Worm (Caenorhabditis elegans) whole organism, L1 larva: ENCODE data around the gene kvs-2.
A peak's percentile ranks its signal among the peaks of the same experiment; 100 is the strongest.

ENCODE experiments used
- C04F5.9 ChIP-seq: sonication (generic microtip); optimal IDR thresholded peaks from 2 replicates; lab custom pipeline; 2016; ENCODE audit warnings: missing genetic modification characterization, missing compliant biosample characterization
- F16B12.6 ChIP-seq: fragments of 150-350 bp; optimal IDR thresholded peaks from 2 replicates; lab custom pipeline; 2014; ENCODE audit warnings: missing biosample characterization, missing genetic modification characterization
- alr-1 ChIP-seq: fragments of 200-800 bp; sonication (Bioruptor generic); optimal IDR thresholded peaks from 2 replicates; lab custom pipeline; 2018; ENCODE audit warnings: borderline replicate concordance, mild to moderate bottlenecking, missing genetic modification characterization, missing compliant biosample characterization
- ama-1 ChIP-seq: fragments of 150-350 bp; optimal IDR thresholded peaks from 2 replicates; lab custom pipeline; 2014
- blmp-1 ChIP-seq: fragments of 150-350 bp; optimal IDR thresholded peaks from 2 replicates; lab custom pipeline; 2014; ENCODE audit warnings: missing biosample characterization, missing genetic modification characterization
- ceh-88 ChIP-seq: fragments of 200-800 bp; sonication (Bioruptor generic); IDR thresholded peaks from 2 replicates; pipeline ENCODE4 v1.3.6; 2022; ENCODE audit warnings: missing genetic modification characterization, missing compliant biosample characterization
- ceh-90 ChIP-seq: sonication (generic microtip); optimal IDR thresholded peaks from 2 replicates; lab custom pipeline; 2016; ENCODE audit warnings: missing genetic modification characterization, missing compliant biosample characterization
- ces-1 ChIP-seq: fragments of 150-350 bp; optimal IDR thresholded peaks from 2 replicates; lab custom pipeline; 2014; ENCODE audit warnings: missing biosample characterization, missing genetic modification reagents, missing genetic modification characterization
- dpl-1 ChIP-seq, 3 experiments: fragments of 150-350 bp in 2 of 3; sonication (generic microtip) in 1 of 3; optimal IDR thresholded peaks; 2 replicates each; lab custom pipeline; 2014 to 2017; ENCODE audit warnings: missing biosample characterization in 3 of 3, missing genetic modification characterization in 3 of 3, missing genetic modification reagents in 3 of 3
- efl-1 ChIP-seq, 4 experiments: fragments of 150-350 bp; optimal IDR thresholded peaks in 3 of 4; peaks in 1 of 4; 1 replicate in 1 of 4; 2 replicates in 3 of 4; lab custom pipeline; 2014; ENCODE audit warnings: missing biosample characterization in 2 of 4, missing genetic modification characterization in 2 of 4, missing genetic modification reagents in 2 of 4
- efl-3 ChIP-seq: fragments of 200-800 bp; sonication (Bioruptor generic); optimal IDR thresholded peaks from 2 replicates; lab custom pipeline; 2018; ENCODE audit warnings: mild to moderate bottlenecking, missing genetic modification characterization, missing compliant biosample characterization
- egl-27 ChIP-seq, 2 experiments: fragments of 150-350 bp in 1 of 2; sonication (generic microtip); optimal IDR thresholded peaks; 3 replicates each; lab custom pipeline; 2017 to 2018; ENCODE audit warnings: missing biosample characterization in 2 of 2, missing genetic modification characterization in 2 of 2, missing genetic modification reagents in 2 of 2
- elt-2 ChIP-seq: sonication (generic microtip); optimal IDR thresholded peaks from 2 replicates; lab custom pipeline; 2016; ENCODE audit warnings: missing genetic modification characterization, mild to moderate bottlenecking, inconsistent platforms, missing compliant biosample characterization, missing genetic modification reagents
- elt-3 ChIP-seq, 6 experiments: fragments of 150-350 bp in 1 of 6; sonication (generic microtip); optimal IDR thresholded peaks; 2 replicates each; lab custom pipeline; 2017 to 2018; ENCODE audit warnings: missing biosample characterization in 6 of 6, missing genetic modification characterization in 6 of 6, inconsistent platforms in 1 of 6
- hlh-17 ChIP-seq: fragments of 200-800 bp; sonication (Bioruptor generic); optimal IDR thresholded peaks from 2 replicates; lab custom pipeline; 2018; ENCODE audit warnings: missing genetic modification characterization, mild to moderate bottlenecking, missing compliant biosample characterization, moderate library complexity, borderline replicate concordance
- jun-1 ChIP-seq: fragments of 150-350 bp; optimal IDR thresholded peaks from 2 replicates; lab custom pipeline; 2014; ENCODE audit warnings: missing biosample characterization, missing genetic modification reagents, missing genetic modification characterization
- lin-13 ChIP-seq: fragments of 150-350 bp; optimal IDR thresholded peaks from 2 replicates; lab custom pipeline; 2014; ENCODE audit warnings: missing biosample characterization, missing genetic modification reagents, missing genetic modification characterization
- lin-35 ChIP-seq, 2 experiments: fragments of 150-350 bp; optimal IDR thresholded peaks; 2 replicates each; lab custom pipeline; 2014; ENCODE audit warnings: missing biosample characterization in 2 of 2, missing genetic modification characterization in 2 of 2, missing genetic modification reagents in 2 of 2
- lir-3 ChIP-seq: sonication (generic microtip); optimal IDR thresholded peaks from 2 replicates; lab custom pipeline; 2016; ENCODE audit warnings: mild to moderate bottlenecking, missing genetic modification characterization, moderate library complexity, missing compliant biosample characterization; ENCODE audit not compliant: poor library complexity
- lsy-2 ChIP-seq, 2 experiments: fragments of 150-350 bp; optimal IDR thresholded peaks; 2 replicates each; lab custom pipeline; 2014; ENCODE audit warnings: missing biosample characterization in 2 of 2, missing genetic modification characterization in 2 of 2
- mab-9 ChIP-seq: fragments of 200-800 bp; sonication (Bioruptor generic); IDR thresholded peaks from 2 replicates; pipeline ENCODE4 v1.3.6; 2022; ENCODE audit warnings: missing genetic modification reagents, missing genetic modification characterization, missing compliant biosample characterization
- mep-1 ChIP-seq: fragments of 150-350 bp; optimal IDR thresholded peaks from 2 replicates; lab custom pipeline; 2014; ENCODE audit warnings: missing biosample characterization, missing genetic modification characterization
- nhr-237 ChIP-seq: fragments of 150-350 bp; optimal IDR thresholded peaks from 2 replicates; lab custom pipeline; 2014; ENCODE audit warnings: missing biosample characterization, missing genetic modification characterization
- nhr-76 ChIP-seq: sonication (generic microtip); optimal IDR thresholded peaks from 2 replicates; lab custom pipeline; 2017; ENCODE audit warnings: missing biosample characterization, missing genetic modification characterization
- nhr-77 ChIP-seq: fragments of 150-350 bp; optimal IDR thresholded peaks from 2 replicates; lab custom pipeline; 2014; ENCODE audit warnings: missing biosample characterization, missing genetic modification characterization
- nhr-84 ChIP-seq: sonication (generic microtip); optimal IDR thresholded peaks from 2 replicates; lab custom pipeline; 2017; ENCODE audit warnings: missing biosample characterization, missing genetic modification characterization
- nhr-85 ChIP-seq: sonication (generic microtip); peaks from one replicate; lab custom pipeline; 2016; ENCODE audit warnings: missing genetic modification characterization, inconsistent platforms, missing compliant biosample characterization
- pag-3 ChIP-seq: sonication (generic microtip); optimal IDR thresholded peaks from 2 replicates; lab custom pipeline; 2017; ENCODE audit warnings: missing genetic modification characterization, mild to moderate bottlenecking, missing compliant biosample characterization, antibody characterized with exemption, borderline replicate concordance; ENCODE audit not compliant: insufficient read depth
- pax-3 ChIP-seq: fragments of 200-800 bp; sonication (Bioruptor generic); optimal IDR thresholded peaks from 2 replicates; lab custom pipeline; 2018; ENCODE audit warnings: mild to moderate bottlenecking, missing genetic modification characterization, moderate library complexity, missing compliant biosample characterization
- pqm-1 ChIP-seq: sonication (generic microtip); optimal IDR thresholded peaks from 3 replicates; lab custom pipeline; 2017; ENCODE audit warnings: missing biosample characterization, missing genetic modification characterization
- snpc-4 ChIP-seq: fragments of 150-350 bp; optimal IDR thresholded peaks from 2 replicates; lab custom pipeline; 2014; ENCODE audit warnings: missing biosample characterization, missing genetic modification characterization
- snu-23 ChIP-seq: sonication (generic microtip); optimal IDR thresholded peaks from 2 replicates; lab custom pipeline; 2016; ENCODE audit warnings: missing genetic modification characterization, missing compliant biosample characterization
- sox-4 ChIP-seq: sonication (generic microtip); optimal IDR thresholded peaks from 2 replicates; lab custom pipeline; 2016; ENCODE audit warnings: missing genetic modification characterization, missing compliant biosample characterization
- tbx-2 ChIP-seq: sonication (generic microtip); optimal IDR thresholded peaks from 2 replicates; lab custom pipeline; 2016; ENCODE audit warnings: missing genetic modification characterization, missing compliant biosample characterization
- unc-30 ChIP-seq: sonication (generic microtip); optimal IDR thresholded peaks from 2 replicates; lab custom pipeline; 2017; ENCODE audit warnings: missing biosample characterization, missing genetic modification characterization
- unc-62 ChIP-seq: fragments of 150-350 bp; optimal IDR thresholded peaks from 2 replicates; lab custom pipeline; 2014; ENCODE audit warnings: missing biosample characterization, missing genetic modification reagents, missing genetic modification characterization
- xbp-1 ChIP-seq: sonication (generic microtip); optimal IDR thresholded peaks from 2 replicates; lab custom pipeline; 2016; ENCODE audit warnings: missing genetic modification characterization, missing compliant biosample characterization
- zip-4 ChIP-seq: fragments of 200-800 bp; sonication (Bioruptor generic); optimal IDR thresholded peaks from 2 replicates; lab custom pipeline; 2018; ENCODE audit warnings: mild to moderate bottlenecking, missing genetic modification characterization, moderate library complexity, missing compliant biosample characterization
- ztf-11 ChIP-seq, 2 experiments: sonication (generic microtip); optimal IDR thresholded peaks; 2 replicates each; lab custom pipeline; 2016 to 2017; ENCODE audit warnings: missing genetic modification characterization in 2 of 2, missing biosample characterization in 1 of 2, missing compliant biosample characterization in 1 of 2

The kvs-2 gene

ce11 chrV:10594810-10595209, 41.0 kb upstream of the kvs-2 start, which contains the start of gene T21C9.11:
TSS of gene T21C9.11 (minus strand) at chrV:10594910.
- no peak for TF ChIP-seq nhr-77
- no peak for TF ChIP-seq efl-3 (GFP tag; lab: Kevin White, UChicago)
- TF ChIP-seq elt-3 (tag; optimal IDR thresholded peaks at IDR 0.05; lab: Kevin White, UChicago), result no peak
- no peak for TF ChIP-seq mep-1
- no peak for TF ChIP-seq nhr-76 (tag; lab: Kevin White, UChicago)
- no peak for TF ChIP-seq pqm-1 (tag; lab: Kevin White, UChicago)
- no peak for TF ChIP-seq zip-4 (GFP tag; lab: Kevin White, UChicago)
- TF ChIP-seq alr-1 (tag; lab: Kevin White, UChicago), result no peak
- TF ChIP-seq sox-4, result no peak
- no peak for TF ChIP-seq nhr-237 (tag; lab: Kevin White, UChicago)
- TF ChIP-seq nhr-84 (tag; lab: Kevin White, UChicago), result no peak
- TF ChIP-seq hlh-17 (GFP tag; lab: Kevin White, UChicago), result no peak
- no peak for TF ChIP-seq egl-27 (tag; optimal IDR thresholded peaks at IDR 0.05; lab: Kevin White, UChicago)
- no peak for TF ChIP-seq lin-13
- no peak for TF ChIP-seq C04F5.9 (tag; lab: Kevin White, UChicago)
- no peak for TF ChIP-seq pax-3 (tag; lab: Kevin White, UChicago)
- TF ChIP-seq tbx-2 (tag; lab: Kevin White, UChicago), result no peak
- TF ChIP-seq lsy-2 (tag; optimal IDR thresholded peaks at IDR 0.05; lab: Kevin White, UChicago), result no peak
- no peak for TF ChIP-seq unc-30 (tag; lab: Kevin White, UChicago)
- TF ChIP-seq mab-9 (GFP tag; lab: Robert Waterston, UW), result no peak

ce11 chrV:10597234-10597633, 38.6 kb upstream of the kvs-2 start, which contains the start of gene T21C9.13:
TSS of gene T21C9.13 (plus strand) at chrV:10597266.
- TF ChIP-seq hlh-17 (GFP tag; lab: Kevin White, UChicago), result no peak
- no peak for TF ChIP-seq elt-3 (tag; optimal IDR thresholded peaks at IDR 0.05; lab: Kevin White, UChicago)
- TF ChIP-seq elt-2 (tag; lab: Kevin White, UChicago), result no peak
- no peak for TF ChIP-seq unc-62 (GFP tag; lab: Kevin White, UChicago)
- TF ChIP-seq lin-35 (GFP tag; optimal IDR thresholded peaks at IDR 0.05; lab: Kevin White, UChicago), result no peak
- TF ChIP-seq efl-1 (optimal IDR thresholded peaks at IDR 0.05; lab: Kevin White, UChicago), result no peak
- TF ChIP-seq efl-1 (GFP tag; optimal IDR thresholded peaks at IDR 0.05 in 1 of 2; lab: Kevin White, UChicago), result no peak
- TF ChIP-seq ama-1, result no peak
- TF ChIP-seq ces-1 (GFP tag; lab: Kevin White, UChicago), result no peak
- TF ChIP-seq lin-13, result no peak
- TF ChIP-seq xbp-1 (tag; lab: Kevin White, UChicago), result no peak
- no peak for TF ChIP-seq sox-4
- no peak for TF ChIP-seq dpl-1 (GFP tag; optimal IDR thresholded peaks at IDR 0.05; lab: Kevin White, UChicago)
- TF ChIP-seq lir-3, result no peak
- no peak for TF ChIP-seq F16B12.6
- TF ChIP-seq, all 84 proteins: peak for 0

- TF ChIP-seq efl-1 (optimal IDR thresholded peaks at IDR 0.05; lab: Kevin White, UChicago) (peak in 1 of 2 experiments; percentile 1), efl-1 (GFP tag; optimal IDR thresholded peaks at IDR 0.05 in 1 of 2; lab: Kevin White, UChicago) (no peak), lin-35 (GFP tag; optimal IDR thresholded peaks at IDR 0.05; lab: Kevin White, UChicago) (peak in 1 of 2 experiments; percentile 26), blmp-1 (tag; lab: Kevin White, UChicago) (peak; percentile 12), ceh-88 (GFP tag; lab: Robert Waterston, UW) (no peak), pax-3 (tag; lab: Kevin White, UChicago) (no peak), dpl-1 (GFP tag; optimal IDR thresholded peaks at IDR 0.05; lab: Kevin White, UChicago) (peak in 1 of 3 experiments; percentile 30)
Measured at ce11 chrV:10598670-10599154, 37.1 kb upstream of the kvs-2 start, which contains the start of gene scpl-4. TSS of gene scpl-4 (plus strand) at chrV:10599104.

ce11 chrV:10602051-10602937, 33.5 kb upstream of the kvs-2 start, which contains the start of gene H27A22.1:
TSS of gene H27A22.1 (plus strand) at chrV:10602555.
- TF ChIP-seq pag-3 (tag; lab: Kevin White, UChicago) (no peak), ceh-90 (tag; lab: Kevin White, UChicago) (no peak), F16B12.6 (no peak), snpc-4 (no peak), jun-1 (no peak), snu-23 (GFP tag; lab: Kevin White, UChicago) (no peak), ztf-11 (tag; optimal IDR thresholded peaks at IDR 0.05; lab: Kevin White, UChicago) (no peak), blmp-1 (tag; lab: Kevin White, UChicago) (peak; percentile 98), nhr-85 (tag; lab: Kevin White, UChicago) (peak; percentile 62)
